Fruit fly (Drosophila melanogaster) whole organism, wandering third instar larva: ENCODE results near the gene Mocs1.

Experiments used
- Abd-B ChIP-seq: fragments of >200 bp; optimal IDR thresholded peaks from 2 replicates; lab custom pipeline; 2017; ENCODE audit warnings: missing biosample characterization, missing genetic modification characterization
- CG32264 ChIP-seq: fragments of 200-800 bp; sonication (Bioruptor generic); optimal IDR thresholded peaks from 2 replicates; lab custom pipeline; 2016; ENCODE audit warnings: missing biosample characterization, missing genetic modification characterization
- Dfd ChIP-seq: fragments of >200 bp; optimal IDR thresholded peaks from 2 replicates; lab custom pipeline; 2017; ENCODE audit warnings: missing biosample characterization, missing genetic modification characterization
- GATAd ChIP-seq: sonication (Bioruptor generic); optimal IDR thresholded peaks from 2 replicates; lab custom pipeline; 2016; ENCODE audit warnings: missing biosample characterization, missing genetic modification characterization
- HLH106 ChIP-seq: fragments of 200-800 bp; optimal IDR thresholded peaks from 3 replicates; lab custom pipeline; 2019; ENCODE audit warnings: missing biosample characterization, mild to moderate bottlenecking, missing genetic modification characterization, moderate library complexity
- Hnf4 ChIP-seq: fragments of 200-800 bp; sonication (Bioruptor generic); optimal IDR thresholded peaks from 2 replicates; lab custom pipeline; 2016; ENCODE audit warnings: missing biosample characterization, mild to moderate bottlenecking, missing genetic modification characterization
- Hr83 ChIP-seq: fragments of 200-300 bp; sonication (Bioruptor generic); optimal IDR thresholded peaks from 2 replicates; lab custom pipeline; 2016; ENCODE audit warnings: missing biosample characterization, mild to moderate bottlenecking, missing genetic modification characterization, moderate library complexity; ENCODE audit not compliant: poor library complexity, severe bottlenecking
- Jra ChIP-seq: sonication (Bioruptor generic); optimal IDR thresholded peaks from 2 replicates; lab custom pipeline; 2016; ENCODE audit warnings: missing biosample characterization, missing genetic modification characterization
- Mio ChIP-seq: sonication (Bioruptor generic); optimal IDR thresholded peaks from 2 replicates; lab custom pipeline; 2016; ENCODE audit warnings: missing biosample characterization, missing genetic modification characterization
- Myc ChIP-seq: fragments of >200 bp; optimal IDR thresholded peaks from 2 replicates; lab custom pipeline; 2017
- N ChIP-seq: fragments of >200 bp; optimal IDR thresholded peaks from 2 replicates; lab custom pipeline; 2018; ENCODE audit warnings: missing biosample characterization, missing external identifiers, missing genetic modification characterization
- OdsH ChIP-seq: fragments of 200-800 bp; sonication (Bioruptor generic); optimal IDR thresholded peaks from 2 replicates; lab custom pipeline; 2016; ENCODE audit warnings: missing biosample characterization, mild to moderate bottlenecking, missing genetic modification characterization
- Rel ChIP-seq, 2 experiments: fragments of 200-800 bp; sonication (Bioruptor generic) in 1 of 2; optimal IDR thresholded peaks; 2 replicates in 1 of 2; 3 replicates in 1 of 2; lab custom pipeline; 2016 to 2019; ENCODE audit warnings: mild to moderate bottlenecking in 2 of 2, missing biosample characterization in 2 of 2, missing genetic modification characterization in 2 of 2, moderate library complexity in 1 of 2
- Sp1 ChIP-seq: fragments of 200-800 bp; sonication (Bioruptor generic); optimal IDR thresholded peaks from 3 replicates; lab custom pipeline; 2019; ENCODE audit warnings: missing biosample characterization, mild to moderate bottlenecking, missing genetic modification characterization, moderate library complexity
- br ChIP-seq: fragments of 200-800 bp; sonication (Bioruptor generic); optimal IDR thresholded peaks from 2 replicates; lab custom pipeline; 2016; ENCODE audit warnings: missing biosample characterization, missing genetic modification characterization
- dl ChIP-seq, 2 experiments: fragments of 175-275, 200-275 bp in 1 of 2; fragments of 200-275 bp in 1 of 2; sonication (Bioruptor generic); optimal IDR thresholded peaks; lab custom pipeline; 2018; ENCODE audit warnings: mild to moderate bottlenecking in 2 of 2, missing biosample characterization in 2 of 2, missing genetic modification characterization in 2 of 2, moderate library complexity in 2 of 2; ENCODE audit not compliant: partially characterized antibody in 2 of 2, insufficient read depth in 1 of 2
- dsf ChIP-seq: sonication (Bioruptor generic); optimal IDR thresholded peaks from 2 replicates; lab custom pipeline; 2016; ENCODE audit warnings: missing biosample characterization, missing genetic modification characterization, borderline replicate concordance
- ey ChIP-seq: fragments of 200-800 bp; sonication (Bioruptor generic); optimal IDR thresholded peaks from 2 replicates; lab custom pipeline; 2016; ENCODE audit warnings: missing biosample characterization, missing genetic modification characterization
- foxo ChIP-seq, 2 experiments: fragments of 200-800 bp; sonication (Bioruptor generic); optimal IDR thresholded peaks; 2 replicates in 1 of 2; 3 replicates in 1 of 2; lab custom pipeline; 2016 to 2017; ENCODE audit warnings: missing biosample characterization in 2 of 2, missing genetic modification characterization in 2 of 2
- fru ChIP-seq: fragments of 200-800 bp; sonication (Bioruptor generic); optimal IDR thresholded peaks from 3 replicates; lab custom pipeline; 2016; ENCODE audit warnings: missing biosample characterization, mild to moderate bottlenecking, missing genetic modification characterization
- h ChIP-seq: fragments of 200-800 bp; sonication (Bioruptor generic); optimal IDR thresholded peaks from 3 replicates; lab custom pipeline; 2016; ENCODE audit warnings: missing biosample characterization, mild to moderate bottlenecking, missing genetic modification characterization
- jim ChIP-seq: fragments of 175-275, 200-325 bp; sonication (Bioruptor generic); optimal IDR thresholded peaks from 2 replicates; lab custom pipeline; 2016; ENCODE audit warnings: missing biosample characterization, mild to moderate bottlenecking, missing genetic modification characterization
- lola ChIP-seq: fragments of >200 bp; optimal IDR thresholded peaks from 2 replicates; lab custom pipeline; 2017; ENCODE audit warnings: missing biosample characterization, missing genetic modification characterization
- pan ChIP-seq: fragments of >200 bp; optimal IDR thresholded peaks from 2 replicates; lab custom pipeline; 2017
- psq ChIP-seq: fragments of 200-800 bp; sonication (Bioruptor generic); optimal IDR thresholded peaks from 3 replicates; lab custom pipeline; 2017; ENCODE audit warnings: missing biosample characterization, mild to moderate bottlenecking, missing genetic modification characterization, moderate library complexity
- rgr ChIP-seq: fragments of 200-800 bp; sonication (Bioruptor generic); optimal IDR thresholded peaks from 3 replicates; lab custom pipeline; 2016; ENCODE audit warnings: missing biosample characterization, mild to moderate bottlenecking, missing genetic modification characterization
- sage ChIP-seq: fragments of 200-800 bp; sonication (Bioruptor generic); optimal IDR thresholded peaks from 2 replicates; lab custom pipeline; 2016; ENCODE audit warnings: missing biosample characterization, mild to moderate bottlenecking, missing genetic modification characterization
- sv ChIP-seq: fragments of 200-800 bp; sonication (Bioruptor generic); optimal IDR thresholded peaks from 3 replicates; lab custom pipeline; 2016; ENCODE audit warnings: missing biosample characterization, missing genetic modification characterization
- tai ChIP-seq: sonication (Bioruptor generic); optimal IDR thresholded peaks from 2 replicates; lab custom pipeline; 2016; ENCODE audit warnings: missing biosample characterization, missing genetic modification characterization
- usp ChIP-seq: fragments of >200 bp; optimal IDR thresholded peaks from 2 replicates; lab custom pipeline; 2017; ENCODE audit warnings: missing biosample characterization, missing genetic modification characterization
- woc ChIP-seq: sonication (Bioruptor generic); optimal IDR thresholded peaks from 2 replicates; lab custom pipeline; 2016; ENCODE audit warnings: missing biosample characterization, mild to moderate bottlenecking, missing genetic modification characterization

Gene Mocs1

dm6 chr3L:11109454-11109853 lies 39.1 kb downstream of the Mocs1 start, which contains the start of the genes CG34012 and emei:
CG34012 (minus strand) TSS chr3L:11109505.
emei (plus strand) TSS chr3L:11109690.
- TF ChIP-seq jim (no peak), usp (GFP tag; lab: Kevin White, UChicago) (no peak), rgr (GFP tag; lab: Kevin White, UChicago) (no peak), Abd-B (GFP tag; lab: Kevin White, UChicago) (no peak), br (no peak), CG32264 (GFP tag; lab: Kevin White, UChicago) (no peak), dsf (GFP tag; lab: Kevin White, UChicago) (no peak), lola (GFP tag; lab: Kevin White, UChicago) (no peak), Rel (GFP tag; optimal IDR thresholded peaks at IDR 0.05; lab: Kevin White, UChicago) (no peak), Rel (tag; optimal IDR thresholded peaks at IDR 0.05; lab: Kevin White, UChicago) (no peak), GATAd (GFP tag; lab: Kevin White, UChicago) (no peak), HLH106 (no peak), psq (GFP tag; lab: Kevin White, UChicago) (no peak), Dfd (GFP tag; lab: Kevin White, UChicago) (no peak), Myc (lab: Kevin White, UChicago) (no peak), h (no peak), pan (lab: Kevin White, UChicago) (no peak), N (GFP tag; lab: Kevin White, UChicago) (no peak)

dm6 chr3L:11112427-11112826 lies 42.1 kb downstream of the Mocs1 start:
- no peak for TF ChIP-seq Sp1 (GFP tag; lab: Kevin White, UChicago)
- TF ChIP-seq Jra (GFP tag; lab: Kevin White, UChicago), result no peak
- no peak for TF ChIP-seq woc (GFP tag; lab: Kevin White, UChicago)
- TF ChIP-seq Mio (GFP tag; lab: Kevin White, UChicago), result no peak
- no peak for TF ChIP-seq Myc (lab: Kevin White, UChicago)
- no peak for TF ChIP-seq Dfd (GFP tag; lab: Kevin White, UChicago)
- TF ChIP-seq h, result no peak
- TF ChIP-seq dsf (GFP tag; lab: Kevin White, UChicago), result no peak
- TF ChIP-seq sage (GFP tag; lab: Kevin White, UChicago), result no peak
- TF ChIP-seq OdsH (GFP tag; lab: Kevin White, UChicago), result no peak
- no peak for TF ChIP-seq Rel (GFP tag; optimal IDR thresholded peaks at IDR 0.05; lab: Kevin White, UChicago)
- TF ChIP-seq Rel (tag; optimal IDR thresholded peaks at IDR 0.05; lab: Kevin White, UChicago), result no peak
- no peak for TF ChIP-seq fru (GFP tag; lab: Kevin White, UChicago)
- TF ChIP-seq sv, result no peak
- TF ChIP-seq Hr83 (GFP tag; lab: Kevin White, UChicago), result no peak
- no peak for TF ChIP-seq Hnf4 (GFP tag; lab: Kevin White, UChicago)

- TF ChIP-seq rgr (GFP tag; lab: Kevin White, UChicago) (peak; percentile 19), psq (GFP tag; lab: Kevin White, UChicago) (no peak), h (no peak), Hr83 (GFP tag; lab: Kevin White, UChicago) (peak; percentile 26), fru (GFP tag; lab: Kevin White, UChicago) (no peak), sv (no peak), lola (GFP tag; lab: Kevin White, UChicago) (peak; percentile 6), Rel (GFP tag; optimal IDR thresholded peaks at IDR 0.05; lab: Kevin White, UChicago) (no peak), Rel (tag; optimal IDR thresholded peaks at IDR 0.05; lab: Kevin White, UChicago) (peak; percentile 79), usp (GFP tag; lab: Kevin White, UChicago) (no peak), CG32264 (GFP tag; lab: Kevin White, UChicago) (no peak), Dfd (GFP tag; lab: Kevin White, UChicago) (no peak), Mio (GFP tag; lab: Kevin White, UChicago) (no peak), Hnf4 (GFP tag; lab: Kevin White, UChicago) (peak; percentile 89), pan (lab: Kevin White, UChicago) (no peak), N (GFP tag; lab: Kevin White, UChicago) (no peak), foxo (GFP tag; optimal IDR thresholded peaks at IDR 0.05; lab: Kevin White, UChicago) (no peak), br (peak; percentile 32), woc (GFP tag; lab: Kevin White, UChicago) (no peak), tai (GFP tag; lab: Kevin White, UChicago) (no peak), dsf (GFP tag; lab: Kevin White, UChicago) (no peak), ey (GFP tag; lab: Kevin White, UChicago) (no peak), dl (GFP tag; optimal IDR thresholded peaks at IDR 0.05; lab: Kevin White, UChicago; ENCODE audit: insufficient read depth in 1 of 2, partially characterized antibody in 2 of 2) (no peak)
- TF ChIP-seq, all 38 proteins: peak for 6
Measured at dm6 chr3L:11113198-11114197, 43.2 kb downstream of the Mocs1 start, which contains the start of gene Sod1. Sod1 (minus strand) TSS chr3L:11113740.
